Worm (Caenorhabditis elegans): Measurements from ENCODE around the gene cup-16.

Gene cup-16

DNA sequence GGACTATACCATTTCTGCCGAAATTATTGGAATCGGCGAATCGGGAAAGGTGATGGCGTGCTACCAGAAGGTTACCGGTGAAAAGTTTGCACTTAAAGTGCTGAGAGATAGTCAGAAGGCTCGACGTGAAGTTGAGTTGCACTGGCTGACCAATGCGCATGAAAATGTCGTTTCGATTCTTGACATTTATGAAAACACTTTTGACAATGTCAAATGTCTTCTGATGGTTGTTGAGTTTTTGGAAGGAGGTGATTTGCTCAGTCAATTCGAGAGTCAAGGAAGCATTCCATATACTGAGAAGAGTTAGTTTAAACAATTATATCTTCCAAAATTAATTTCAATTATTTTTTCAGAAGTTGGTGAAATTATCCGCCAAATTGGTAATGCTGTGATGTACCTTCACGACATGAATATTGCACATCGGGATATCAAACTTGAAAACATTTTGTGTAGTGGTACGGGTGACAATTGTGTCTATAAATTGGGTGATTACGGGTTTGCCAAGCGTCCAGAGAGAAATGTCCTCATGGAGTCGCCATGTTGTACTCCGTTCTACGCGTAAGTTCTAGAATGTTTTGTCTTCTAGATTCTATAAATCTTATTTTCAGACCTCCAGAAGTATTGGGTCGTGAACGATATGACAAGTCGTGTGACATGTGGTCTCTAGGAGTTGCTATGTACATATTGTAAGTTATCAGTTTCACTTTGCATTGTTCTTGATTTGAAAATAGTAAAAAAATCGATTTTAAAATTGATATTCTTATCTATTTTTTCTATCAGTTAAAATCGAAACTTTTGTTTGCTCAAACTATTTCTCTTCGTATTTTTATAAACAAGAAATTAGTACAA lies 38.7 kb downstream of the cup-16 start:
- no peak for TF ChIP-seq ceh-34 (tag; optimal IDR thresholded peaks at IDR 0.05)
- no peak for TF ChIP-seq lin-11 (tag; optimal IDR thresholded peaks at IDR 0.05)
- TF ChIP-seq pha-4 (tag; optimal IDR thresholded peaks at IDR 0.05), result no peak
- TF ChIP-seq ceh-45 (GFP tag; IDR thresholded peaks at IDR 0.05), result no peak
- no peak for TF ChIP-seq fax-1 (tag; optimal IDR thresholded peaks at IDR 0.05)
- no peak for TF ChIP-seq ztf-16 (tag; optimal IDR thresholded peaks at IDR 0.05)
- TF ChIP-seq zip-5 (tag; optimal IDR thresholded peaks at IDR 0.05), result no peak

DNA sequence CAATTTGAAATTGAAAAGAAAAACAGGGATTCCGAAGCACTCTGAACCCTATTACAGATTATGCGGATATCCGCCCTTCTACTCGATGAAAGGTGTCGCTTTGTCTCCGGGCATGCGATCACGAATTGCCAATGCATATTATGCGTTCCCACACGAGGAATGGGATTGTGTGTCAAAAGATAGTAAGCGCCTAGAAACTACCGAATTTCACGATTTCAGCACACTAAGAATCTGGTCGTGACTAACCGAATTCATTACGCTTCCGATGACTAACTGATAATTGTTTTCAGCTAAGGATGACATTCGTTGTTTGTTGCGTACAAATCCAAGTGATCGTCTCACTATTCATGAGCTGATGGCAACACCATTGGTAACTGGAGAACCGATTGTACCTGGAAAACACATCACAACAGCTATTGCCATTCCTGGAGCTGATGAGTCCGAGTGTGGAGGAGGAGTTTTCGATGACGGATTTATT lies 39.4 kb downstream of the cup-16 start:
- no peak for TF ChIP-seq ceh-19 (GFP tag; optimal IDR thresholded peaks at IDR 0.05)
- TF ChIP-seq ztf-16 (tag; optimal IDR thresholded peaks at IDR 0.05), result no peak
- no peak for TF ChIP-seq T23F11.4 (GFP tag; optimal IDR thresholded peaks at IDR 0.05)
- no peak for TF ChIP-seq ceh-24 (tag; optimal IDR thresholded peaks at IDR 0.05)
- TF ChIP-seq sox-2 (GFP tag; IDR thresholded peaks at IDR 0.05), result no peak
- TF ChIP-seq unc-42 (tag; optimal IDR thresholded peaks at IDR 0.05), result no peak
- no peak for TF ChIP-seq nhr-11 (tag; optimal IDR thresholded peaks at IDR 0.05)
- no peak for TF ChIP-seq odd-2 (tag; optimal IDR thresholded peaks at IDR 0.05)
- TF ChIP-seq elt-2 (tag; optimal IDR thresholded peaks at IDR 0.05), result no peak
- TF ChIP-seq unc-3 (GFP tag; conservative IDR thresholded peaks at IDR 0.05), result no peak
- TF ChIP-seq unc-3 (tag; optimal IDR thresholded peaks at IDR 0.05), result no peak
- TF ChIP-seq ceh-18 (tag; optimal IDR thresholded peaks at IDR 0.05), result no peak
- TF ChIP-seq syd-9 (tag; optimal IDR thresholded peaks at IDR 0.05), result no peak
- no peak for TF ChIP-seq npax-4 (tag; optimal IDR thresholded peaks at IDR 0.05)
- no peak for TF ChIP-seq pha-4 (tag; optimal IDR thresholded peaks at IDR 0.05)

DNA sequence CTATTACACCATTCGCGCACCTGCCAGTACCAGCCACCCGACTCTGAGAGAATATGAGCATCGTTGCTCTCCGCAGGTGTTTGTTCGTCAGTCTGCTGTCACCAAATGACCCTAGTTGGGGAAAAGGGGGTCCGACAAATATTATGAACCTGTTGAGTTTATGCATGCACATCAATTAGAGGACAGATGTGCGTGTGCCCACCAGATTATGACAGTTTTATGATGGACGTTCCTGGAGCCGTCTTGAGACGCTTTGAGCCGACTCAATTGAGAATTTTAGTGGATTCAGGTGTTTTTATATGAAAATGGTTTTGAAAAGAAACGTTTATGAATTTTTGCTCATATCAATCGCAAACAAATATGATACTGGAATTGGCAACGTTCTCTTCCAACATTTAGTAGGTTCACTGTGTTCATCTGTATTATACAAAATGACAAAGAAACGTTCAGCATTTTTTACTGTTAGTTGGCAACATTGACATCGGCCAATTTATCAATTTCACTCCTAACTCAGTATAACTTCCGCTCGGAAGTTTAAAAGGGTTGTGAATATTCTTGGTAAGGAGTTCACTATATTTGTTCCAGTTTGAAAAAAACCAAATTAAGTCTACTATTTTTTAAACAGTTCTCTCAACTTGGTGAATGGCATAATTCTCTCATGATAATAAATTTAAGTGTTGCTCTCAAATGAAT lies 40.4 kb downstream of the cup-16 start:
- TF ChIP-seq K02D7.2 (tag; optimal IDR thresholded peaks at IDR 0.05) (no peak), K09A11.1 (tag; optimal IDR thresholded peaks at IDR 0.05; ENCODE audit: insufficient read depth) (no peak), ceh-34 (tag; optimal IDR thresholded peaks at IDR 0.05) (no peak), ceh-30 (tag; optimal IDR thresholded peaks at IDR 0.05) (no peak), T23F11.4 (GFP tag; optimal IDR thresholded peaks at IDR 0.05) (no peak), tbx-2 (tag; optimal IDR thresholded peaks at IDR 0.05) (peak; percentile 19), ref-2 (tag; optimal IDR thresholded peaks at IDR 0.05) (peak; percentile 38), pat-9 (tag; optimal IDR thresholded peaks at IDR 0.05) (no peak), zip-5 (tag; optimal IDR thresholded peaks at IDR 0.05) (no peak), tbx-7 (tag; optimal IDR thresholded peaks at IDR 0.05) (no peak), syd-9 (tag; optimal IDR thresholded peaks at IDR 0.05) (no peak), unc-55 (GFP tag; optimal IDR thresholded peaks at IDR 0.05) (peak; percentile 77), sox-4 (tag; optimal IDR thresholded peaks at IDR 0.05) (no peak), madf-2 (tag; optimal IDR thresholded peaks at IDR 0.05) (peak; percentile 20)

DNA sequence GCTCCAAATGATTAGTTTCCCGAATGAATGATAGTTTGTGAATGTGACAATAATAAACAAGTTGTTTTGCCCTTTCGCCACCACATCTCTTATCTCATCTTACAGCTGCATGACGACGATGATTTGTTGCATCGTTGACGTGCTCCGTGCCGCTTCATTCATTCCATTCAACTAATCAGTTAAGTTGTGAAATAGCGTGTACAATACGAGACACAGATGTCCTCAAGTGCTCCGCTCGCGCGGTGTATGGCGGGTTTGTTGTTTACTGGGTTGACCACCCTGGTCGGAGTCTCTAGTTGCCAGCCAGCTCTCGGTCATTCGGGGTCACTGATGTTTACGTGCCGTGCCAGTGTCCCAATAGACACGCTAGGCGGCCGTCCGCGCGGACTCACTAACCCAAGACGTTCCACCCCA lies 41.0 kb downstream of the cup-16 start:
- TF ChIP-seq ets-4 (tag; optimal IDR thresholded peaks at IDR 0.05) (no peak), madf-2 (tag; optimal IDR thresholded peaks at IDR 0.05) (no peak), elt-2 (tag; optimal IDR thresholded peaks at IDR 0.05) (peak; percentile 33), C38D4.7 (GFP tag; optimal IDR thresholded peaks at IDR 0.05) (no peak), nfya-1 (tag; optimal IDR thresholded peaks at IDR 0.05) (peak; percentile 59), ceh-6 (GFP tag; optimal IDR thresholded peaks at IDR 0.05) (peak; percentile 27), unc-42 (tag; optimal IDR thresholded peaks at IDR 0.05) (peak; percentile 60), pax-1 (tag; optimal IDR thresholded peaks at IDR 0.05) (peak; percentile 24), ceh-45 (GFP tag; IDR thresholded peaks at IDR 0.05) (no peak), gmeb-2 (tag; optimal IDR thresholded peaks at IDR 0.05) (no peak), K02D7.2 (tag; optimal IDR thresholded peaks at IDR 0.05) (no peak), syd-9 (tag; optimal IDR thresholded peaks at IDR 0.05) (no peak), ref-2 (tag; optimal IDR thresholded peaks at IDR 0.05) (peak; percentile 28), odd-2 (tag; optimal IDR thresholded peaks at IDR 0.05) (no peak), ceh-19 (GFP tag; optimal IDR thresholded peaks at IDR 0.05) (no peak), ahr-1 (tag; optimal IDR thresholded peaks at IDR 0.05) (no peak), ceh-2 (tag; optimal IDR thresholded peaks at IDR 0.05) (peak; percentile 56), unc-3 (GFP tag; conservative IDR thresholded peaks at IDR 0.05) (no peak), unc-3 (tag; optimal IDR thresholded peaks at IDR 0.05) (no peak), unc-55 (GFP tag; optimal IDR thresholded peaks at IDR 0.05) (peak; percentile 50), K09A11.1 (tag; optimal IDR thresholded peaks at IDR 0.05; ENCODE audit: insufficient read depth) (no peak), ceh-18 (tag; optimal IDR thresholded peaks at IDR 0.05) (no peak), tbx-2 (tag; optimal IDR thresholded peaks at IDR 0.05) (peak; percentile 52), hlh-8 (tag; optimal IDR thresholded peaks at IDR 0.05) (no peak), pag-3 (tag; optimal IDR thresholded peaks at IDR 0.05; ENCODE audit: borderline replicate concordance) (no peak), npax-4 (tag; optimal IDR thresholded peaks at IDR 0.05) (no peak), T23F11.4 (GFP tag; optimal IDR thresholded peaks at IDR 0.05) (peak; percentile 34), ceh-48 (tag; optimal IDR thresholded peaks at IDR 0.05) (no peak)

Measured in whole organism, late embryonic.